Fruit fly (Drosophila melanogaster) whole organism, embryonic: Measurements from ENCODE around the gene Glyat.

Experiments
- Antp ChIP-seq: fragments of 200-800 bp; sonication (Bioruptor generic); optimal IDR thresholded peaks from 3 replicates; lab custom pipeline; 2016; ENCODE audit warnings: missing biosample characterization, missing genetic modification characterization
- Bgb ChIP-seq: fragments of 200-800 bp; sonication (Bioruptor generic); IDR thresholded peaks from 2 replicates; pipeline ENCODE4 v1.3.6; 2022; ENCODE audit warnings: missing biosample characterization, missing genetic modification characterization; ENCODE audit not compliant: partially characterized antibody
- CG10979 ChIP-seq: fragments of 200-800 bp; sonication (Bioruptor generic); optimal IDR thresholded peaks from 2 replicates; lab custom pipeline; 2018; ENCODE audit warnings: missing biosample characterization, mild to moderate bottlenecking, missing genetic modification characterization, moderate library complexity
- CG12942 ChIP-seq: fragments of 200-800 bp; sonication (Bioruptor generic); optimal IDR thresholded peaks from 3 replicates; lab custom pipeline; 2016; ENCODE audit warnings: missing biosample characterization, missing genetic modification characterization
- CG13287 ChIP-seq: fragments of 200-800 bp; sonication (Bioruptor generic); IDR thresholded peaks from 2 replicates; pipeline ENCODE4 v1.3.6; 2022; ENCODE audit warnings: missing biosample characterization, missing genetic modification characterization; ENCODE audit not compliant: partially characterized antibody
- CG13424 ChIP-seq: fragments of 200-800 bp; sonication (Bioruptor generic); optimal IDR thresholded peaks from 2 replicates; lab custom pipeline; 2019; ENCODE audit warnings: missing biosample characterization, mild to moderate bottlenecking, missing genetic modification characterization, moderate library complexity
- CG13894 ChIP-seq: fragments of 200-800 bp; sonication (Bioruptor generic); optimal IDR thresholded peaks from 3 replicates; lab custom pipeline; 2018; ENCODE audit warnings: missing biosample characterization, mild to moderate bottlenecking, missing genetic modification characterization, moderate library complexity
- CG14710 ChIP-seq: fragments of 200-800 bp; sonication (Bioruptor generic); optimal IDR thresholded peaks from 3 replicates; lab custom pipeline; 2019; ENCODE audit warnings: missing biosample characterization, mild to moderate bottlenecking, missing genetic modification characterization, moderate library complexity
- CG15269 ChIP-seq: fragments of 200-800 bp; sonication (Bioruptor generic); optimal IDR thresholded peaks from 2 replicates; lab custom pipeline; 2018; ENCODE audit warnings: missing biosample characterization, mild to moderate bottlenecking, missing genetic modification characterization, moderate library complexity
- CG17186 ChIP-seq: fragments of 200-800 bp; sonication (Bioruptor generic); optimal IDR thresholded peaks from 3 replicates; lab custom pipeline; 2017; ENCODE audit warnings: missing biosample characterization, missing genetic modification reagents, missing genetic modification characterization
- CG17361 ChIP-seq: fragments of 200-800 bp; sonication (Bioruptor generic); IDR thresholded peaks from 3 replicates; pipeline ENCODE4 v1.3.6; 2022; ENCODE audit warnings: missing biosample characterization, missing genetic modification characterization
- CG17912 ChIP-seq: fragments of 200-800 bp; sonication (Bioruptor generic); optimal IDR thresholded peaks from 2 replicates; lab custom pipeline; 2018; ENCODE audit warnings: missing biosample characterization, mild to moderate bottlenecking, missing genetic modification characterization
- CG2199 ChIP-seq: fragments of 200-800 bp; sonication (Bioruptor generic); IDR thresholded peaks from 3 replicates; pipeline ENCODE4 v1.3.6; 2022; ENCODE audit warnings: missing biosample characterization, missing genetic modification characterization
- CG2712 ChIP-seq: fragments of 200-800 bp; optimal IDR thresholded peaks from 3 replicates; lab custom pipeline; 2019; ENCODE audit warnings: missing biosample characterization, mild to moderate bottlenecking, missing genetic modification characterization, moderate library complexity
- CG34376 ChIP-seq: fragments of 200-800 bp; sonication (Bioruptor generic); optimal IDR thresholded peaks from 2 replicates; lab custom pipeline; 2018; ENCODE audit warnings: missing biosample characterization, mild to moderate bottlenecking, missing genetic modification characterization
- CG4282 ChIP-seq: fragments of 200-800 bp; sonication (Bioruptor generic); optimal IDR thresholded peaks from 2 replicates; lab custom pipeline; 2016; ENCODE audit warnings: missing biosample characterization, missing genetic modification characterization
- CG7271 ChIP-seq: fragments of 200-800 bp; sonication (Bioruptor generic); optimal IDR thresholded peaks from 2 replicates; lab custom pipeline; 2018; ENCODE audit warnings: missing biosample characterization, mild to moderate bottlenecking, missing genetic modification characterization, moderate library complexity
- CG7745 ChIP-seq: fragments of 200-800 bp; sonication (Bioruptor generic); optimal IDR thresholded peaks from 2 replicates; lab custom pipeline; 2018; ENCODE audit warnings: missing biosample characterization, mild to moderate bottlenecking, missing genetic modification characterization, moderate library complexity
- CG7928 ChIP-seq: fragments of 200-800 bp; sonication (Bioruptor generic); optimal IDR thresholded peaks from 2 replicates; lab custom pipeline; 2017; ENCODE audit warnings: missing biosample characterization, mild to moderate bottlenecking, missing genetic modification characterization
- CG9932 ChIP-seq: fragments of 200-800 bp; sonication (Bioruptor generic); IDR thresholded peaks from 2 replicates; pipeline ENCODE4 v1.3.6; 2022; ENCODE audit warnings: missing biosample characterization, missing genetic modification characterization
- CTCF ChIP-seq: fragments of 200-800 bp; sonication (Bioruptor generic); optimal IDR thresholded peaks from 2 replicates; lab custom pipeline; 2017; ENCODE audit warnings: missing biosample characterization, mild to moderate bottlenecking, missing genetic modification characterization, moderate library complexity
- Deaf1 ChIP-seq: fragments of 200-800 bp; optimal IDR thresholded peaks from 3 replicates; lab custom pipeline; 2019; ENCODE audit warnings: missing biosample characterization, mild to moderate bottlenecking, missing genetic modification characterization, moderate library complexity
- H2.0 ChIP-seq: fragments of 200-800 bp; sonication (Bioruptor generic); IDR thresholded peaks from 2 replicates; pipeline ENCODE4 v1.3.6; 2022; ENCODE audit warnings: missing biosample characterization, missing genetic modification characterization
- HmgZ ChIP-seq: fragments of 200-800 bp; sonication (Bioruptor generic); optimal IDR thresholded peaks from 2 replicates; lab custom pipeline; 2018; ENCODE audit warnings: missing biosample characterization, mild to moderate bottlenecking, missing genetic modification characterization
- Hr78 ChIP-seq, 2 experiments: fragments of 200-800 bp in 1 of 2; fragments of >200 bp in 1 of 2; sonication (Bioruptor generic) in 1 of 2; optimal IDR thresholded peaks; 2 replicates each; lab custom pipeline; 2017 to 2019; ENCODE audit warnings: missing biosample characterization in 2 of 2, missing genetic modification characterization in 2 of 2, mild to moderate bottlenecking in 1 of 2, moderate library complexity in 1 of 2
- Med ChIP-seq: fragments of 200-800 bp; sonication (Bioruptor generic); peaks from one replicate; lab custom pipeline; 2016; ENCODE audit warnings: missing biosample characterization, missing genetic modification characterization, mild to moderate bottlenecking, inconsistent platforms, moderate library complexity
- Mrtf ChIP-seq: fragments of 200-800 bp; sonication (Bioruptor generic); IDR thresholded peaks from 3 replicates; pipeline ENCODE4 v1.3.6; 2022; ENCODE audit warnings: missing biosample characterization, missing genetic modification characterization
- Trl ChIP-seq, 3 experiments: fragments of >200 bp in 2 of 3; fragments of 200-800 bp in 1 of 3; sonication (Bioruptor generic) in 1 of 3; optimal IDR thresholded peaks; 2 replicates in 1 of 3; 3 replicates in 2 of 3; lab custom pipeline; 2016 to 2017; ENCODE audit warnings: missing biosample characterization in 1 of 3, missing genetic modification characterization in 1 of 3
- abd-A ChIP-seq: fragments of 200-800 bp; sonication (Bioruptor generic); optimal IDR thresholded peaks from 3 replicates; lab custom pipeline; 2019; ENCODE audit warnings: missing biosample characterization, mild to moderate bottlenecking, missing genetic modification characterization, moderate library complexity
- amos ChIP-seq: fragments of 200-800 bp; sonication (Bioruptor generic); IDR thresholded peaks from 2 replicates; pipeline ENCODE4 v1.3.6; 2022; ENCODE audit warnings: missing biosample characterization, missing genetic modification characterization; ENCODE audit not compliant: partially characterized antibody
- ase ChIP-seq: fragments of 200-800 bp; sonication (Bioruptor generic); IDR thresholded peaks from 3 replicates; pipeline ENCODE4 v1.3.6; 2022; ENCODE audit warnings: missing biosample characterization, missing genetic modification characterization
- chinmo ChIP-seq: fragments of 200-800 bp; sonication (Bioruptor generic); IDR thresholded peaks from 4 replicates; pipeline ENCODE4 v1.3.6; 2022; ENCODE audit warnings: missing biosample characterization, missing genetic modification characterization; ENCODE audit not compliant: partially characterized antibody
- ci ChIP-seq: fragments of 200-800 bp; sonication (Bioruptor generic); IDR thresholded peaks from 3 replicates; pipeline ENCODE4 v1.3.6; 2022; ENCODE audit warnings: missing biosample characterization, missing genetic modification characterization
- esg ChIP-seq: fragments of 200-800 bp; sonication (Bioruptor generic); conservative IDR thresholded peaks from 2 replicates; pipeline ENCODE4 v1.3.6; 2022; ENCODE audit warnings: missing biosample characterization, missing genetic modification characterization
- insv ChIP-seq, 2 experiments: fragments of 200-800 bp; sonication (Bioruptor generic); optimal IDR thresholded peaks; 3 replicates each; lab custom pipeline; 2016 to 2018; ENCODE audit warnings: missing biosample characterization in 2 of 2, missing genetic modification characterization in 2 of 2
- kay ChIP-seq: fragments of 200-800 bp; sonication (Bioruptor generic); optimal IDR thresholded peaks from 2 replicates; lab custom pipeline; 2016; ENCODE audit warnings: missing biosample characterization, missing genetic modification characterization
- nau ChIP-seq: fragments of 200-800 bp; sonication (Bioruptor generic); optimal IDR thresholded peaks from 3 replicates; lab custom pipeline; 2017; ENCODE audit warnings: missing biosample characterization, mild to moderate bottlenecking, missing genetic modification characterization, missing genetic modification reagents
- prd ChIP-seq, 3 experiments: fragments of >200 bp in 2 of 3; fragments of 200-800 bp in 1 of 3; sonication (Bioruptor generic) in 1 of 3; optimal IDR thresholded peaks in 2 of 3; IDR thresholded peaks in 1 of 3; 2 replicates in 2 of 3; 3 replicates in 1 of 3; pipeline versions ENCODE4 v1.3.6 to Lab custom; 2017 to 2022; ENCODE audit warnings: missing biosample characterization in 1 of 3, missing genetic modification characterization in 1 of 3
- rib ChIP-seq: fragments of 200-800 bp; sonication (Bioruptor generic); IDR thresholded peaks from 2 replicates; pipeline ENCODE4 v1.3.6; 2022; ENCODE audit warnings: missing biosample characterization, missing genetic modification characterization
- ro ChIP-seq: fragments of 200-800 bp; sonication (Bioruptor generic); IDR thresholded peaks from 2 replicates; pipeline ENCODE4 v1.3.6; 2022; ENCODE audit warnings: missing biosample characterization, missing genetic modification characterization
- sd ChIP-seq: fragments of 200-800 bp; sonication (Bioruptor generic); optimal IDR thresholded peaks from 3 replicates; lab custom pipeline; 2018; ENCODE audit warnings: missing biosample characterization, mild to moderate bottlenecking, missing genetic modification characterization, moderate library complexity
- sens ChIP-seq: fragments of 200-800 bp; sonication (Bioruptor generic); peaks from one replicate; lab custom pipeline; 2016; ENCODE audit warnings: missing biosample characterization, missing genetic modification characterization
- sna ChIP-seq: fragments of 200-800 bp; sonication (Bioruptor generic); IDR thresholded peaks from 2 replicates; pipeline ENCODE4 v1.3.6; 2022; ENCODE audit warnings: missing biosample characterization, missing genetic modification characterization; ENCODE audit not compliant: partially characterized antibody
- tna ChIP-seq: fragments of 200-800 bp; sonication (Bioruptor generic); IDR thresholded peaks from 2 replicates; pipeline ENCODE4 v1.3.6; 2022; ENCODE audit warnings: missing biosample characterization, missing genetic modification characterization; ENCODE audit not compliant: partially characterized antibody
- trem ChIP-seq: fragments of 200-800 bp; optimal IDR thresholded peaks from 3 replicates; lab custom pipeline; 2019; ENCODE audit warnings: missing biosample characterization, mild to moderate bottlenecking, missing genetic modification characterization, moderate library complexity

Glyat gene

dm6 chr2L:8029160-8029852, 18.9 kb upstream of the Glyat start, which contains the start of gene baf (continued):
- TF ChIP-seq tna (GFP tag; lab: Robert Waterston, UW) (peak; percentile 14; the same call in 1 of the 2 replicates), trem (tag; lab: Kevin White, UChicago) (peak; percentile 47), kay (GFP tag; lab: Kevin White, UChicago) (peak; percentile 84), CG17186 (GFP tag; lab: Kevin White, UChicago) (peak; percentile 34), CG17361 (GFP tag; lab: Robert Waterston, UW) (0 out of 3 replicates have a peak, but pooled peaks have one; percentile 16), CG34376 (GFP tag; lab: Kevin White, UChicago) (peak; percentile 26), Mrtf (no peak), amos (GFP tag; lab: Robert Waterston, UW) (peak; percentile 60; the same call in 1 of the 2 replicates), rib (GFP tag; lab: Robert Waterston, UW) (peak; percentile 52; the same call in 1 of the 2 replicates), CG14710 (peak; percentile 40), ro (no peak), Med (peak; percentile 81), Bgb (GFP tag; lab: Robert Waterston, UW) (peak; percentile 63), HmgZ (peak; percentile 10), prd (optimal IDR thresholded peaks at IDR 0.05; lab: Kevin White, UChicago) (no peak), prd (GFP tag; IDR thresholded peaks at IDR 0.05; lab: Robert Waterston, UW) (no peak)

dm6 chr2L:8024325-8024724, 13.9 kb upstream of the Glyat start:
- TF ChIP-seq CG12942 (GFP tag; lab: Kevin White, UChicago) = no peak
- no peak for TF ChIP-seq CG4282 (GFP tag; lab: Kevin White, UChicago)
- peak; percentile 1 for TF ChIP-seq sens
- no peak for TF ChIP-seq sna (GFP tag; lab: Robert Waterston, UW)
- TF ChIP-seq CG10979 (tag; lab: Kevin White, UChicago) = peak; percentile 47
- TF ChIP-seq Trl (optimal IDR thresholded peaks at IDR 0.05; lab: Kevin White, UChicago) = no peak
- TF ChIP-seq Trl (GFP tag; optimal IDR thresholded peaks at IDR 0.05; lab: Kevin White, UChicago) = no peak
- peak; percentile 83 for TF ChIP-seq CTCF (GFP tag; lab: Kevin White, UChicago)
- 0 out of 4 replicates have a peak, but pooled peaks have one; percentile 1 for TF ChIP-seq chinmo (GFP tag; lab: Robert Waterston, UW)
- TF ChIP-seq CG7928 (GFP tag; lab: Kevin White, UChicago) = no peak
- TF ChIP-seq insv (GFP tag; optimal IDR thresholded peaks at IDR 0.05; lab: Kevin White, UChicago) = no peak
- no peak for TF ChIP-seq CG2712
- 0 out of 3 replicates have a peak, but pooled peaks have one; percentile 50 for TF ChIP-seq CG2199 (GFP tag; lab: Robert Waterston, UW)
- no peak for TF ChIP-seq nau (GFP tag; lab: Kevin White, UChicago)
- TF ChIP-seq, all 482 proteins: peak for 5

dm6 chr2L:8012551-8012950, 2.1 kb upstream of the Glyat start:
- TF ChIP-seq CG13424 (tag; lab: Kevin White, UChicago) (no peak), CG7745 (tag; lab: Kevin White, UChicago) (no peak), Antp (GFP tag; lab: Kevin White, UChicago) (no peak), CG9932 (GFP tag; lab: Robert Waterston, UW) (peak; percentile 21; the same call in 1 of the 2 replicates), Deaf1 (peak; percentile 39), H2.0 (GFP tag; lab: Robert Waterston, UW) (no peak), Trl (optimal IDR thresholded peaks at IDR 0.05; lab: Kevin White, UChicago) (peak; percentile 4 to 58), Trl (GFP tag; optimal IDR thresholded peaks at IDR 0.05; lab: Kevin White, UChicago) (no peak), insv (GFP tag; optimal IDR thresholded peaks at IDR 0.05; lab: Kevin White, UChicago) (no peak), Hr78 (GFP tag; optimal IDR thresholded peaks at IDR 0.05; lab: Kevin White, UChicago) (no peak), CG7271 (tag; lab: Kevin White, UChicago) (no peak), sd (peak; percentile 81), esg (GFP tag; lab: Robert Waterston, UW) (no peak), ase (GFP tag; lab: Robert Waterston, UW) (no peak), CG15269 (peak; percentile 30), ci (peak; percentile 38; the same call in 1 of the 3 replicates), abd-A (tag; lab: Kevin White, UChicago) (peak; percentile 27), Med (peak; percentile 70), CG17912 (GFP tag; lab: Kevin White, UChicago) (no peak), CG13894 (tag; lab: Kevin White, UChicago) (peak; percentile 38), CG13287 (GFP tag; lab: Robert Waterston, UW) (peak; percentile 46)
